Worm (Caenorhabditis elegans): ENCODE data around the gene seu-1.

DNA sequence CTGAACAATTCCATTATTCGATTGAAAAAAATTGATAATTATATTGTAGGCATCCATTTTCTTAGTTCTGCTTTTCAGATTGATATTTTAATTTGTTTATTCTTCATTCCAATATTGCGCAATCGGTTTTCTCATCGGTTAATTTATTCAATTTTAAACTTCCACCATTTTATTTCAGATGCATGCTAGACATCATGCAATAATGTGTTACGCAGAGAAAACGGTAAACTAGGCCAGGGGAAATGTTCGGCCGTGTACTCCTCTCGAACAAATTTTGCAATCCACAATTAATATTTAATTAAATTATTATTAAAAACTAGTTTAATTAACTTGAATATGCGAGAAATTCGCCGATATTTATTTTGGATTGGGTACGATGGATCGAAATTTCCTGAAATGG, 7.8 kb upstream of the seu-1 start, which contains the start of gene Y73B6BL.29:
- TF ChIP-seq dmd-4 (tag; optimal IDR thresholded peaks at IDR 0.05; ENCODE audit: borderline replicate concordance), result no peak
- TF ChIP-seq sdc-2 (tag; optimal IDR thresholded peaks at IDR 0.05), result no peak
- no peak for TF ChIP-seq pha-4 (tag; optimal IDR thresholded peaks at IDR 0.05)
- peak; percentile 73 for TF ChIP-seq mec-3 (tag; optimal IDR thresholded peaks at IDR 0.05; ENCODE audit: borderline replicate concordance)
- TF ChIP-seq lin-11 (tag; optimal IDR thresholded peaks at IDR 0.05), result no peak
- TF ChIP-seq fkh-10 (GFP tag; optimal IDR thresholded peaks at IDR 0.05), result no peak
- no peak for TF ChIP-seq elt-4 (tag; optimal IDR thresholded peaks at IDR 0.05)
- peak; percentile 63 for TF ChIP-seq pax-1 (tag; optimal IDR thresholded peaks at IDR 0.05)
- TF ChIP-seq Y22D7AL.16 (tag; optimal IDR thresholded peaks at IDR 0.05), result no peak
- TF ChIP-seq madf-2 (tag; optimal IDR thresholded peaks at IDR 0.05), result no peak
- no peak for TF ChIP-seq ceh-22 (tag; optimal IDR thresholded peaks at IDR 0.05)
